Worm (Caenorhabditis elegans): ENCODE results near the gene T19B10.2.

T19B10.2 gene

DNA sequence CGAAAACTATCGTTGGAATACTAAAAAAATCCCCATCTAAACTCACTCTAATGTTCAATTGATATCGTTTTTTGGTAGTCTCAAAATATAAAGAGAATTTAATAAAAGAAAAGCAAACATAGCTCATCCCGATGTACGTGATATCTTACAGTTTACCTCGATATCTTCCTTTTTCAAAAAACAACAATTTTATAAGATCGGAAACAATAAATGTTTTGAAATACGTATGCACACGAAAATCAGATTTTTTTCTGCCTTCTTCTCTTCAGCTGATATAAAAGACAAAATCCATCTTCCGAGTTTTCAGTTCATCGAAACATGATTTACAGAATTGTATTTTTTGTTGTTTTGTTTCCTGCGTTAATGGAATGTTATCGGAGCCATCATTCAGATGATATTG lies 49.9 kb downstream of the T19B10.2 start, which contains the start of gene clec-222:
Gene clec-222, plus strand, starts transcription at position 301 of the 400 bp plus-strand sequence.
- TF ChIP-seq nhr-71 (tag; optimal IDR thresholded peaks at IDR 0.05) (no peak), pqm-1 (tag; optimal IDR thresholded peaks at IDR 0.05) (no peak), Y116A8C.19 (tag; optimal IDR thresholded peaks at IDR 0.05; ENCODE audit: borderline replicate concordance) (no peak), tlp-1 (tag; optimal IDR thresholded peaks at IDR 0.05) (no peak), unc-130 (tag; optimal IDR thresholded peaks at IDR 0.05) (no peak), unc-62 (GFP tag; optimal IDR thresholded peaks at IDR 0.05) (no peak), alr-1 (tag; optimal IDR thresholded peaks at IDR 0.05; ENCODE audit: borderline replicate concordance) (no peak), rnt-1 (tag; optimal IDR thresholded peaks at IDR 0.05) (no peak), ceh-82 (tag; optimal IDR thresholded peaks at IDR 0.05) (no peak), lin-15B (tag; optimal IDR thresholded peaks at IDR 0.05) (no peak), nhr-12 (tag; optimal IDR thresholded peaks at IDR 0.05) (no peak), blmp-1 (tag; optimal IDR thresholded peaks at IDR 0.05) (no peak), fkh-10 (GFP tag; optimal IDR thresholded peaks at IDR 0.05) (no peak), lir-3 (tag; optimal IDR thresholded peaks at IDR 0.05; ENCODE audit: poor library complexity) (no peak), ztf-11 (tag; optimal IDR thresholded peaks at IDR 0.05) (no peak), jun-1 (tag; optimal IDR thresholded peaks at IDR 0.05) (no peak), nhr-20 (tag; optimal IDR thresholded peaks at IDR 0.05) (no peak), C16A3.4 (tag; optimal IDR thresholded peaks at IDR 0.05) (no peak), ceh-88 (GFP tag; IDR thresholded peaks at IDR 0.05) (no peak), fos-1 (tag; optimal IDR thresholded peaks at IDR 0.05) (no peak)

Data from whole organism, L1 larva.